Fruit fly (Drosophila melanogaster) whole organism: ENCODE results near the gene CG13024.

Source experiments
- CG8478 ChIP-seq: fragments of >200 bp; optimal IDR thresholded peaks from 2 replicates; lab custom pipeline; 2018; ENCODE audit warnings: inconsistent platforms
- Dll ChIP-seq: fragments of >200 bp; optimal IDR thresholded peaks from 2 replicates; lab custom pipeline; 2017
- EcR ChIP-seq, 2 experiments: fragments of >200 bp; optimal IDR thresholded peaks; 2 replicates each; lab custom pipeline; 2017; ENCODE audit warnings: missing biosample characterization in 2 of 2, missing genetic modification characterization in 2 of 2, missing genetic modification reagents in 2 of 2
- pan ChIP-seq: fragments of >200 bp; optimal IDR thresholded peaks from 2 replicates; lab custom pipeline; 2017
- psq ChIP-seq: fragments of >200 bp; optimal IDR thresholded peaks from 2 replicates; lab custom pipeline; 2017
- usp ChIP-seq: fragments of >200 bp; optimal IDR thresholded peaks from 2 replicates; lab custom pipeline; 2017; ENCODE audit warnings: missing biosample characterization, missing genetic modification characterization, mixed read lengths

DNA sequence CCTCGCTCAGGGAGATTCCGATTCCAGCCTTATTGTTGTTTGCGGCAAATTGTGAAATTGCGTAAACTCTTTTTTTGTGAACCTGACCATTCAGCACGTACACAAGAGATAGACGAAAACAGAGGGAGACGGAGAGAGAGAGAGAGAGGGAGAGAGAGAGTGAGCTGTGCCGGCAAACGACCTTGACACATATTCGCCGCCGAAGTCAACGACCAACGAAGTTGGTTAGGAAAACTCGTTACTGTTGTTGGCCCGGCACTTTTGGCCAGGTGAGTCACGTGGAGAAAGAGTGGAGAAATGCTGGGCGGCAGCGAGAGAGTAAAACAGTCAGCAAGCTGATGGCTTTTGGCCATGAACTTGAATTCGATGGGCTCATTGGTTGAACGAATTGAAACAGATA, 1.1 kb upstream of the CG13024 start:
- TF ChIP-seq EcR (GFP tag; optimal IDR thresholded peaks at IDR 0.05; lab: Kevin White, UChicago) (peak in 1 of 2 experiments; percentile 29), pan (lab: Kevin White, UChicago) (no peak), psq (lab: Kevin White, UChicago) (no peak), CG8478 (lab: Kevin White, UChicago) (no peak), usp (GFP tag; lab: Kevin White, UChicago) (no peak), Dll (lab: Kevin White, UChicago) (no peak)
